Fruit fly (Drosophila melanogaster): ENCODE data around the gene Ddrgk1.

DNA sequence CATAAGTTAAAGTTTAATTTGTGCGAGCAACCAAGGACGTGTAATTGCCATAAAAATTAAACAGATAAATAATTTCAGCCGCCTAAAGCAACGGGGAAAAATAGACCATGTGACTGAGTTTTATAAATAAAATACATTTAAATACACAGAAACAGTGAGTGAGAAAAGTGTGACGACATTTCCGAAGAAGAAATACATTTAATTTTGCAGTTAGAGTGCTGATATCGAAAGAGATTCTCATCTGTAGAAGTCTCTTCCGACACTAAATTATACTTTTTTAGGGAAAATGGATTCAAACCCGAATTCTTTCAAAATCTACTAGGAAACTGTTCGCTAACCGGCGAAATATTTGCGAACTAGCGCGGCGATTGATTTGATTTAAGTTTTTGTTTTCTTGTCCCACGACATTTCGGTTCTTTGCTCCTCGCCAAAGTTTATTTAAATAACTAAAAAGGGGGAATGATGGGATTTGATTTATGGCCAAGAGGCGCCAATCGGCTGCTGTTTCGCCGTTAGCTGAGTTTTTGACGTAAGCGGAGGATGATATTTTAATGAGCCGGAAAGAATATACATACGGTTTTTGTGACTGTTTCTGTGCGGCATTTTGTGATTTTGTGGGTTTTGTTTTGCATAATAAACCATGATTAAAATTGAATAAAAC, 25.2 kb upstream of the Ddrgk1 start:
- TF ChIP-seq CG14655 (GFP tag; optimal IDR thresholded peaks at IDR 0.05) (no peak), EcR (GFP tag; optimal IDR thresholded peaks at IDR 0.05) (no peak), CG8159 (tag; optimal IDR thresholded peaks at IDR 0.05) (no peak), CG17806 (tag; optimal IDR thresholded peaks at IDR 0.05) (no peak), CG34367 (tag; optimal IDR thresholded peaks at IDR 0.05) (no peak), gl (tag; optimal IDR thresholded peaks at IDR 0.05) (no peak), CG32121 (GFP tag; IDR thresholded peaks at IDR 0.05) (no peak), CG9948 (tag; optimal IDR thresholded peaks at IDR 0.05) (no peak), CG8301 (tag; optimal IDR thresholded peaks at IDR 0.05) (no peak), CG13204 (GFP tag; optimal IDR thresholded peaks at IDR 0.05) (no peak), Pif1B (GFP tag; optimal IDR thresholded peaks at IDR 0.05) (no peak), Pif1A (GFP tag; optimal IDR thresholded peaks at IDR 0.05) (no peak), fd96Ca (GFP tag; IDR thresholded peaks at IDR 0.05) (no peak)
